Worm (Caenorhabditis elegans): ENCODE results near the gene taf-6.1.

Gene taf-6.1

ce11 chrII:1134314-1135108 is 6.7 kb downstream of the taf-6.1 start (continued):
- TF ChIP-seq madf-3 (GFP tag; IDR thresholded peaks at IDR 0.05) = peak; percentile 84; the same call in 1 of the 2 replicates
- TF ChIP-seq ceh-100 (GFP tag; IDR thresholded peaks at IDR 0.05) = peak; percentile 99
- peak; percentile 95 for TF ChIP-seq dox-1 (GFP tag; IDR thresholded peaks at IDR 0.05)
- TF ChIP-seq lin-40 (tag; optimal IDR thresholded peaks at IDR 0.05) = peak; percentile 46
- peak; percentile 74 for TF ChIP-seq Y67H2A.10 (GFP tag; conservative IDR thresholded peaks at IDR 0.05)
- TF ChIP-seq attf-6 (GFP tag; IDR thresholded peaks at IDR 0.05) = 0 out of 2 replicates have a peak, but pooled peaks have one; percentile 55
- TF ChIP-seq mcd-1 (GFP tag; IDR thresholded peaks at IDR 0.05) = peak; percentile 96
- TF ChIP-seq dpl-1 (GFP tag; optimal IDR thresholded peaks at IDR 0.05) = peak; percentile 15
- peak; percentile 65 for TF ChIP-seq cebp-1 (GFP tag; IDR thresholded peaks at IDR 0.05)
- peak; percentile 35 for TF ChIP-seq cebp-1 (tag; optimal IDR thresholded peaks at IDR 0.05)
- peak; percentile 71 for TF ChIP-seq lin-26 (GFP tag; IDR thresholded peaks at IDR 0.05)
- TF ChIP-seq ekl-4 (GFP tag; IDR thresholded peaks at IDR 0.05) = peak; percentile 46; the same call in 1 of the 2 replicates
- TF ChIP-seq unc-130 (GFP tag; optimal IDR thresholded peaks at IDR 0.05) = peak; percentile 46
- peak; percentile 24 for TF ChIP-seq ztf-18 (tag; optimal IDR thresholded peaks at IDR 0.05)
- peak; percentile 50 for TF ChIP-seq ceh-27 (GFP tag; optimal IDR thresholded peaks at IDR 0.05)
- TF ChIP-seq K12H6.12 (tag; optimal IDR thresholded peaks at IDR 0.05) = peak; percentile 42
- peak; percentile 63 for TF ChIP-seq bed-2 (GFP tag; IDR thresholded peaks at IDR 0.05)
- peak; percentile 3 for TF ChIP-seq tlf-1 (GFP tag; optimal IDR thresholded peaks at IDR 0.05)
- TF ChIP-seq snpc-3.4 (tag; optimal IDR thresholded peaks at IDR 0.05) = peak; percentile 7
- TF ChIP-seq madf-10 (tag; optimal IDR thresholded peaks at IDR 0.05) = peak; percentile 21
- peak; percentile 90 for TF ChIP-seq ztf-28 (GFP tag; IDR thresholded peaks at IDR 0.05)
- peak; percentile 99 for TF ChIP-seq D2030.7 (GFP tag; IDR thresholded peaks at IDR 0.05)
- TF ChIP-seq aptf-2 (GFP tag; conservative IDR thresholded peaks at IDR 0.05) = peak; percentile 80
- peak; percentile 14 for TF ChIP-seq lsl-1 (GFP tag; optimal IDR thresholded peaks at IDR 0.05)
- TF ChIP-seq F49E8.2 (tag; optimal IDR thresholded peaks at IDR 0.05; ENCODE audit: insufficient read depth) = peak; percentile 11
- peak; percentile 84 for TF ChIP-seq rcor-1 (GFP tag; IDR thresholded peaks at IDR 0.05)
- peak; percentile 71; the same call in 1 of the 2 replicates for TF ChIP-seq lir-1 (GFP tag; conservative IDR thresholded peaks at IDR 0.05)
- 0 out of 2 replicates have a peak, but pooled peaks have one; percentile 25 for TF ChIP-seq madf-8 (GFP tag; conservative IDR thresholded peaks at IDR 0.05)
- peak; percentile 78; the same call in 1 of the 2 replicates for TF ChIP-seq Y95B8A.8 (GFP tag; IDR thresholded peaks at IDR 0.05)
- TF ChIP-seq ceh-91 (GFP tag; IDR thresholded peaks at IDR 0.05) = peak; percentile 85
- TF ChIP-seq Y79H2A.3 (GFP tag; conservative IDR thresholded peaks at IDR 0.05) = peak; percentile 61; the same call in 1 of the 2 replicates
- peak; percentile 31 for TF ChIP-seq efl-1 (GFP tag; optimal IDR thresholded peaks at IDR 0.05)

- TF ChIP-seq F52B5.7 (tag; optimal IDR thresholded peaks at IDR 0.05) (no peak), D2030.7 (GFP tag; IDR thresholded peaks at IDR 0.05) (no peak), efl-1 (GFP tag; optimal IDR thresholded peaks at IDR 0.05) (no peak), ztf-28 (GFP tag; IDR thresholded peaks at IDR 0.05) (no peak), ekl-4 (GFP tag; IDR thresholded peaks at IDR 0.05) (no peak), hmg-1.2 (GFP tag; IDR thresholded peaks at IDR 0.05) (no peak), unc-130 (GFP tag; optimal IDR thresholded peaks at IDR 0.05) (no peak), K11D2.4 (GFP tag; IDR thresholded peaks at IDR 0.05) (no peak), dpl-1 (GFP tag; optimal IDR thresholded peaks at IDR 0.05) (no peak), athp-1 (tag; optimal IDR thresholded peaks at IDR 0.05) (no peak)
These were observed 8.7 kb downstream of the taf-6.1 start, which contains the start of gene pod-2 for ce11 chrII:1136485-1136884. Gene pod-2 (plus strand): TSS chrII:1136785.
